Fruit fly (Drosophila melanogaster) whole organism, wandering third instar larva: Measurements from ENCODE around the gene CG13894.

Experiments used
- Abd-B ChIP-seq: fragments of >200 bp; optimal IDR thresholded peaks from 2 replicates; lab custom pipeline; 2017; ENCODE audit warnings: missing biosample characterization, missing genetic modification characterization
- CG32264 ChIP-seq: fragments of 200-800 bp; sonication (Bioruptor generic); optimal IDR thresholded peaks from 2 replicates; lab custom pipeline; 2016; ENCODE audit warnings: missing biosample characterization, missing genetic modification characterization
- CG9705 ChIP-seq: fragments of 200-800 bp; sonication (Bioruptor generic); optimal IDR thresholded peaks from 2 replicates; lab custom pipeline; 2018; ENCODE audit warnings: missing biosample characterization, mild to moderate bottlenecking, missing genetic modification characterization
- CrebA ChIP-seq: fragments of 200-800 bp; sonication (Bioruptor generic); optimal IDR thresholded peaks from 2 replicates; lab custom pipeline; 2016; ENCODE audit warnings: missing biosample characterization, mild to moderate bottlenecking, missing genetic modification characterization, borderline replicate concordance
- Dfd ChIP-seq: fragments of >200 bp; optimal IDR thresholded peaks from 2 replicates; lab custom pipeline; 2017; ENCODE audit warnings: missing biosample characterization, missing genetic modification characterization
- Dif ChIP-seq: fragments of 200-275, 200-300 bp; sonication (Bioruptor generic); optimal IDR thresholded peaks from 2 replicates; lab custom pipeline; 2018; ENCODE audit warnings: missing biosample characterization, missing genetic modification characterization; ENCODE audit not compliant: partially characterized antibody
- GATAd ChIP-seq: sonication (Bioruptor generic); optimal IDR thresholded peaks from 2 replicates; lab custom pipeline; 2016; ENCODE audit warnings: missing biosample characterization, missing genetic modification characterization
- HLH106 ChIP-seq: fragments of 200-800 bp; optimal IDR thresholded peaks from 3 replicates; lab custom pipeline; 2019; ENCODE audit warnings: missing biosample characterization, mild to moderate bottlenecking, missing genetic modification characterization, moderate library complexity
- Hnf4 ChIP-seq: fragments of 200-800 bp; sonication (Bioruptor generic); optimal IDR thresholded peaks from 2 replicates; lab custom pipeline; 2016; ENCODE audit warnings: missing biosample characterization, mild to moderate bottlenecking, missing genetic modification characterization
- Hr78 ChIP-seq: fragments of >200 bp; optimal IDR thresholded peaks from 2 replicates; lab custom pipeline; 2017; ENCODE audit warnings: missing biosample characterization, missing genetic modification characterization
- Hr83 ChIP-seq: fragments of 200-300 bp; sonication (Bioruptor generic); optimal IDR thresholded peaks from 2 replicates; lab custom pipeline; 2016; ENCODE audit warnings: missing biosample characterization, mild to moderate bottlenecking, missing genetic modification characterization, moderate library complexity; ENCODE audit not compliant: poor library complexity, severe bottlenecking
- Jra ChIP-seq: sonication (Bioruptor generic); optimal IDR thresholded peaks from 2 replicates; lab custom pipeline; 2016; ENCODE audit warnings: missing biosample characterization, missing genetic modification characterization
- Mio ChIP-seq: sonication (Bioruptor generic); optimal IDR thresholded peaks from 2 replicates; lab custom pipeline; 2016; ENCODE audit warnings: missing biosample characterization, missing genetic modification characterization
- Myc ChIP-seq: fragments of >200 bp; optimal IDR thresholded peaks from 2 replicates; lab custom pipeline; 2017
- N ChIP-seq: fragments of >200 bp; optimal IDR thresholded peaks from 2 replicates; lab custom pipeline; 2018; ENCODE audit warnings: missing biosample characterization, missing external identifiers, missing genetic modification characterization
- OdsH ChIP-seq: fragments of 200-800 bp; sonication (Bioruptor generic); optimal IDR thresholded peaks from 2 replicates; lab custom pipeline; 2016; ENCODE audit warnings: missing biosample characterization, mild to moderate bottlenecking, missing genetic modification characterization
- Rel ChIP-seq, 2 experiments: fragments of 200-800 bp; sonication (Bioruptor generic) in 1 of 2; optimal IDR thresholded peaks; 2 replicates in 1 of 2; 3 replicates in 1 of 2; lab custom pipeline; 2016 to 2019; ENCODE audit warnings: mild to moderate bottlenecking in 2 of 2, missing biosample characterization in 2 of 2, missing genetic modification characterization in 2 of 2, moderate library complexity in 1 of 2
- Sp1 ChIP-seq: fragments of 200-800 bp; sonication (Bioruptor generic); optimal IDR thresholded peaks from 3 replicates; lab custom pipeline; 2019; ENCODE audit warnings: missing biosample characterization, mild to moderate bottlenecking, missing genetic modification characterization, moderate library complexity
- Vsx2 ChIP-seq: fragments of 200-300, 225-300 bp; sonication (Bioruptor generic); optimal IDR thresholded peaks from 2 replicates; lab custom pipeline; 2018; ENCODE audit warnings: missing biosample characterization, missing genetic modification characterization; ENCODE audit not compliant: partially characterized antibody
- br ChIP-seq: fragments of 200-800 bp; sonication (Bioruptor generic); optimal IDR thresholded peaks from 2 replicates; lab custom pipeline; 2016; ENCODE audit warnings: missing biosample characterization, missing genetic modification characterization
- brk ChIP-seq: fragments of 200-800 bp; sonication (Bioruptor generic); optimal IDR thresholded peaks from 2 replicates; lab custom pipeline; 2016; ENCODE audit warnings: missing biosample characterization, mild to moderate bottlenecking, missing genetic modification characterization
- dl ChIP-seq, 2 experiments: fragments of 175-275, 200-275 bp in 1 of 2; fragments of 200-275 bp in 1 of 2; sonication (Bioruptor generic); optimal IDR thresholded peaks; lab custom pipeline; 2018; ENCODE audit warnings: mild to moderate bottlenecking in 2 of 2, missing biosample characterization in 2 of 2, missing genetic modification characterization in 2 of 2, moderate library complexity in 2 of 2; ENCODE audit not compliant: partially characterized antibody in 2 of 2, insufficient read depth in 1 of 2
- dmrt93B ChIP-seq: fragments of 200-800 bp; sonication (Bioruptor generic); optimal IDR thresholded peaks from 2 replicates; lab custom pipeline; 2018; ENCODE audit warnings: missing biosample characterization, mild to moderate bottlenecking, missing genetic modification characterization
- dsf ChIP-seq: sonication (Bioruptor generic); optimal IDR thresholded peaks from 2 replicates; lab custom pipeline; 2016; ENCODE audit warnings: missing biosample characterization, missing genetic modification characterization, borderline replicate concordance
- ey ChIP-seq: fragments of 200-800 bp; sonication (Bioruptor generic); optimal IDR thresholded peaks from 2 replicates; lab custom pipeline; 2016; ENCODE audit warnings: missing biosample characterization, missing genetic modification characterization
- foxo ChIP-seq, 2 experiments: fragments of 200-800 bp; sonication (Bioruptor generic); optimal IDR thresholded peaks; 2 replicates in 1 of 2; 3 replicates in 1 of 2; lab custom pipeline; 2016 to 2017; ENCODE audit warnings: missing biosample characterization in 2 of 2, missing genetic modification characterization in 2 of 2
- fru ChIP-seq: fragments of 200-800 bp; sonication (Bioruptor generic); optimal IDR thresholded peaks from 3 replicates; lab custom pipeline; 2016; ENCODE audit warnings: missing biosample characterization, mild to moderate bottlenecking, missing genetic modification characterization
- h ChIP-seq: fragments of 200-800 bp; sonication (Bioruptor generic); optimal IDR thresholded peaks from 3 replicates; lab custom pipeline; 2016; ENCODE audit warnings: missing biosample characterization, mild to moderate bottlenecking, missing genetic modification characterization
- jim ChIP-seq: fragments of 175-275, 200-325 bp; sonication (Bioruptor generic); optimal IDR thresholded peaks from 2 replicates; lab custom pipeline; 2016; ENCODE audit warnings: missing biosample characterization, mild to moderate bottlenecking, missing genetic modification characterization
- lola ChIP-seq: fragments of >200 bp; optimal IDR thresholded peaks from 2 replicates; lab custom pipeline; 2017; ENCODE audit warnings: missing biosample characterization, missing genetic modification characterization
- pan ChIP-seq: fragments of >200 bp; optimal IDR thresholded peaks from 2 replicates; lab custom pipeline; 2017
- psq ChIP-seq: fragments of 200-800 bp; sonication (Bioruptor generic); optimal IDR thresholded peaks from 3 replicates; lab custom pipeline; 2017; ENCODE audit warnings: missing biosample characterization, mild to moderate bottlenecking, missing genetic modification characterization, moderate library complexity
- rgr ChIP-seq: fragments of 200-800 bp; sonication (Bioruptor generic); optimal IDR thresholded peaks from 3 replicates; lab custom pipeline; 2016; ENCODE audit warnings: missing biosample characterization, mild to moderate bottlenecking, missing genetic modification characterization
- sage ChIP-seq: fragments of 200-800 bp; sonication (Bioruptor generic); optimal IDR thresholded peaks from 2 replicates; lab custom pipeline; 2016; ENCODE audit warnings: missing biosample characterization, mild to moderate bottlenecking, missing genetic modification characterization
- sv ChIP-seq: fragments of 200-800 bp; sonication (Bioruptor generic); optimal IDR thresholded peaks from 3 replicates; lab custom pipeline; 2016; ENCODE audit warnings: missing biosample characterization, missing genetic modification characterization
- tai ChIP-seq: sonication (Bioruptor generic); optimal IDR thresholded peaks from 2 replicates; lab custom pipeline; 2016; ENCODE audit warnings: missing biosample characterization, missing genetic modification characterization
- usp ChIP-seq: fragments of >200 bp; optimal IDR thresholded peaks from 2 replicates; lab custom pipeline; 2017; ENCODE audit warnings: missing biosample characterization, missing genetic modification characterization
- woc ChIP-seq: sonication (Bioruptor generic); optimal IDR thresholded peaks from 2 replicates; lab custom pipeline; 2016; ENCODE audit warnings: missing biosample characterization, mild to moderate bottlenecking, missing genetic modification characterization

The CG13894 gene

DNA sequence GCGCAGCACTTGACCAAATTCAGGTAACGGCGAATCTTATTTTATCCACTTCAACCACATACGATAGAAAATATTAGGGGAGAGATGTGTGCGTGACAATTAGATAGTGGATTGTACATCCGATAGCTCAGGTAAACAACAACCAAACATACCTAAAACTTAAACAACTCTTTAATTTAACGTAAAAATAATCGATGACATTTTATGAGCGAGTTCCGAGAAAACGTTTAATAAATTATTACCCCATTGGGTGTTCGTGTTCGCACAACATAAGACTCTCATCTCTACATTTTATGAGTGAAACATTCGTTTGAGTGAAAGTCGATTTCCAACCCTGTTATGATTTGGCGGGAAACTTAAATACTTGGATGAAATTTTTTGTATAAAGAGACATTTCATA lies 18.7 kb downstream of the CG13894 start, which contains the start of gene CG17129:
TSS of gene CG17129 (minus strand) at position 69 of the 400 bp plus-strand sequence.
- TF ChIP-seq rgr (GFP tag; lab: Kevin White, UChicago) (peak; percentile 71), sv (GFP tag; lab: Kevin White, UChicago) (peak; percentile 69), tai (GFP tag; lab: Kevin White, UChicago) (no peak), psq (peak; percentile 64), Dif (GFP tag; lab: Kevin White, UChicago) (no peak), woc (GFP tag; lab: Kevin White, UChicago) (peak; percentile 77), sage (peak; percentile 68), h (GFP tag; lab: Kevin White, UChicago) (peak; percentile 22), fru (GFP tag; lab: Kevin White, UChicago) (peak; percentile 71), jim (GFP tag; lab: Kevin White, UChicago) (peak; percentile 17), ey (GFP tag; lab: Kevin White, UChicago) (peak; percentile 74), Hr83 (GFP tag; lab: Kevin White, UChicago) (peak; percentile 51), CG32264 (GFP tag; lab: Kevin White, UChicago) (peak; percentile 44), Dfd (GFP tag; lab: Kevin White, UChicago) (no peak), lola (GFP tag; lab: Kevin White, UChicago) (no peak), Myc (no peak), Hnf4 (GFP tag; lab: Kevin White, UChicago) (peak; percentile 72), Mio (GFP tag; lab: Kevin White, UChicago) (no peak), brk (GFP tag; lab: Kevin White, UChicago) (no peak), dsf (GFP tag; lab: Kevin White, UChicago) (peak; percentile 7), CG9705 (peak; percentile 42), Hr78 (GFP tag; lab: Kevin White, UChicago) (no peak), Rel (GFP tag; optimal IDR thresholded peaks at IDR 0.05; lab: Kevin White, UChicago) (no peak), Rel (tag; optimal IDR thresholded peaks at IDR 0.05; lab: Kevin White, UChicago) (no peak), Sp1 (GFP tag; lab: Kevin White, UChicago) (peak; percentile 66), usp (GFP tag; lab: Kevin White, UChicago) (no peak), dl (GFP tag; optimal IDR thresholded peaks at IDR 0.05; lab: Kevin White, UChicago; ENCODE audit: insufficient read depth in 1 of 2, partially characterized antibody in 2 of 2) (no peak), Jra (GFP tag; lab: Kevin White, UChicago) (peak; percentile 74), CrebA (GFP tag; lab: Kevin White, UChicago) (no peak), Vsx2 (no peak), GATAd (GFP tag; lab: Kevin White, UChicago) (peak; percentile 11), N (GFP tag; lab: Kevin White, UChicago) (no peak), pan (no peak), foxo (GFP tag; optimal IDR thresholded peaks at IDR 0.05; lab: Kevin White, UChicago) (peak; percentile 18 to 75), OdsH (GFP tag; lab: Kevin White, UChicago) (peak; percentile 56), dmrt93B (GFP tag; lab: Kevin White, UChicago) (peak; percentile 35), Abd-B (GFP tag; lab: Kevin White, UChicago) (no peak), br (GFP tag; lab: Kevin White, UChicago) (peak; percentile 49), HLH106 (tag; lab: Kevin White, UChicago) (peak; percentile 71)

DNA sequence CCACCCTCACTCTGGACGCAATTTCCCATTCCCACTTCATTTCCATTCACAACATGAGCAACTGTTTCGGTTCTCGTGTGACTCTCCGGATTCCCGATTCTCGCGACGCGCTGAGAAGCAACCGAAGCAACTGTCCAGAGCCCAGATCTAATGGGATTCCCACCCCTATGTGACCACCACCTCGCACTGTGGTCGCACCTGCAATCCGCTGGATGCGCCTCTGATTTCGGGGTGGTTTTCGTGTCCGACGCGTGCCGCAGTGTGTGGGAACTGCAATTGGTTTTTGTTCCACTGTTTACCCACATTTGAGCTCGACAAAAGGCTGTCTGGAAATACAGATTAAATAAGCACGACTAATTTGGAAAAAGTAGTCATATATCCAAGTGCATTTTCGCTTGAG lies 23.1 kb downstream of the CG13894 start:
- TF ChIP-seq brk (GFP tag; lab: Kevin White, UChicago): no peak
- TF ChIP-seq, all 38 proteins: peak for 0

dm6 chr3L:673324-673723 lies 25.6 kb downstream of the CG13894 start:
- TF ChIP-seq N (GFP tag; lab: Kevin White, UChicago) (peak; percentile 32), sv (GFP tag; lab: Kevin White, UChicago) (no peak), Myc (peak; percentile 98)
